Worm (Caenorhabditis elegans) whole organism, L2 larva: Measurements from ENCODE around the gene Y54G2A.12.

Experiments
- lin-11 ChIP-seq: fragments of 150-350 bp; sonication (generic microtip); optimal IDR thresholded peaks from 2 replicates; lab custom pipeline; 2014; ENCODE audit warnings: missing biosample characterization, missing genetic modification characterization, inconsistent platforms, mixed read lengths
- lsy-2 ChIP-seq, 2 experiments: fragments of 150-350 bp in 1 of 2; sonication (generic microtip) in 1 of 2; optimal IDR thresholded peaks; 2 replicates each; lab custom pipeline; 2014 to 2017; ENCODE audit warnings: missing biosample characterization in 2 of 2, missing genetic modification characterization in 2 of 2
- nhr-237 ChIP-seq: fragments of 150-350 bp; optimal IDR thresholded peaks from 2 replicates; lab custom pipeline; 2014; ENCODE audit warnings: missing biosample characterization, missing genetic modification characterization
- snpc-4 ChIP-seq: fragments of 150-350 bp; optimal IDR thresholded peaks from 2 replicates; lab custom pipeline; 2014; ENCODE audit warnings: missing biosample characterization, missing genetic modification characterization

ce11 chrIV:2808154-2808553 lies 25.5 kb upstream of the Y54G2A.12 start:
- no peak for TF ChIP-seq lsy-2 (tag; optimal IDR thresholded peaks at IDR 0.05; lab: Kevin White, UChicago)
- no peak for TF ChIP-seq lin-11
- TF ChIP-seq nhr-237: no peak
- TF ChIP-seq snpc-4: no peak
